Worm (Caenorhabditis elegans) whole organism, L3 larva: ENCODE measurements around the gene F55G7.4.

Experiments
- R02D3.7 ChIP-seq: fragments of 150-350 bp; optimal IDR thresholded peaks from 2 replicates; lab custom pipeline; 2014; ENCODE audit warnings: missing biosample characterization, missing genetic modification characterization
- ZK546.5 ChIP-seq: sonication (generic microtip); optimal IDR thresholded peaks from 2 replicates; lab custom pipeline; 2017; ENCODE audit warnings: missing biosample characterization, missing genetic modification characterization
- elt-3 ChIP-seq, 3 experiments: fragments of 150-350 bp in 1 of 3; sonication (generic microtip) in 2 of 3; optimal IDR thresholded peaks; 2 replicates in 2 of 3; 4 replicates in 1 of 3; lab custom pipeline; 2014 to 2017; ENCODE audit warnings: missing biosample characterization in 3 of 3, missing genetic modification characterization in 3 of 3
- jun-1 ChIP-seq: fragments of 150-350 bp; optimal IDR thresholded peaks from 2 replicates; lab custom pipeline; 2014; ENCODE audit warnings: missing biosample characterization, missing genetic modification reagents, missing genetic modification characterization
- lin-15B ChIP-seq: fragments of 150-350 bp; optimal IDR thresholded peaks from 2 replicates; lab custom pipeline; 2014; ENCODE audit warnings: missing biosample characterization, missing genetic modification characterization
- mdl-1 ChIP-seq: fragments of 150-350 bp; optimal IDR thresholded peaks from 2 replicates; lab custom pipeline; 2014; ENCODE audit warnings: missing biosample characterization, missing genetic modification characterization
- nfya-1 ChIP-seq: sonication (generic microtip); optimal IDR thresholded peaks from 2 replicates; lab custom pipeline; 2017; ENCODE audit warnings: missing genetic modification characterization, mild to moderate bottlenecking, missing compliant biosample characterization, antibody characterized with exemption, moderate library complexity; ENCODE audit not compliant: insufficient read depth
- nhr-11 ChIP-seq: fragments of 150-350 bp; optimal IDR thresholded peaks from 2 replicates; lab custom pipeline; 2014; ENCODE audit warnings: missing biosample characterization, missing genetic modification characterization
- nhr-12 ChIP-seq: fragments of 150-350 bp; optimal IDR thresholded peaks from 2 replicates; lab custom pipeline; 2014; ENCODE audit warnings: missing biosample characterization, missing genetic modification characterization
- nhr-23 ChIP-seq: fragments of 150-350 bp; optimal IDR thresholded peaks from 2 replicates; lab custom pipeline; 2014; ENCODE audit warnings: missing biosample characterization, missing genetic modification reagents, missing genetic modification characterization
- nhr-237 ChIP-seq: fragments of 150-350 bp; optimal IDR thresholded peaks from 2 replicates; lab custom pipeline; 2014; ENCODE audit warnings: missing biosample characterization, missing genetic modification characterization
- nhr-77 ChIP-seq: fragments of 150-350 bp; optimal IDR thresholded peaks from 2 replicates; lab custom pipeline; 2014; ENCODE audit warnings: missing biosample characterization, missing genetic modification characterization
- ztf-4 ChIP-seq: fragments of 150-350 bp; optimal IDR thresholded peaks from 2 replicates; lab custom pipeline; 2014; ENCODE audit warnings: missing biosample characterization, missing genetic modification characterization

- TF ChIP-seq ZK546.5 (tag; lab: Kevin White, UChicago) = no peak
- no peak for TF ChIP-seq ztf-4 (tag; lab: Kevin White, UChicago)
- TF ChIP-seq nhr-77 (tag; lab: Kevin White, UChicago) = no peak
- no peak for TF ChIP-seq R02D3.7 (tag; lab: Kevin White, UChicago)
- TF ChIP-seq nhr-237 (tag; lab: Kevin White, UChicago) = no peak
- TF ChIP-seq lin-15B (tag; lab: Kevin White, UChicago) = no peak
- TF ChIP-seq nhr-11 (tag; lab: Kevin White, UChicago) = no peak
- no peak for TF ChIP-seq elt-3 (tag; optimal IDR thresholded peaks at IDR 0.05; lab: Kevin White, UChicago)
- TF ChIP-seq jun-1 (tag; lab: Kevin White, UChicago) = no peak
- TF ChIP-seq nhr-12 (tag; lab: Kevin White, UChicago) = no peak
- no peak for TF ChIP-seq mdl-1 (tag; lab: Kevin White, UChicago)
- TF ChIP-seq nhr-23 (tag; lab: Kevin White, UChicago) = no peak
- no peak for TF ChIP-seq nfya-1 (tag; lab: Kevin White, UChicago)
Observed at ce11 chrX:11898040-11898439, 29.6 kb upstream of the F55G7.4 start, which contains the start of gene Y62H9A.9.
